Fruit fly (Drosophila melanogaster) whole organism, embryonic: ENCODE measurements around the gene H.
A peak's percentile ranks its signal among the peaks of the same experiment; 100 is the strongest.

Experiments
- Atf6 ChIP-seq: fragments of 200-800 bp; sonication (Bioruptor generic); IDR thresholded peaks from 2 replicates; pipeline ENCODE4 v1.3.6; 2022; ENCODE audit warnings: missing biosample characterization, missing genetic modification characterization
- CG10209 ChIP-seq: fragments of 200-800 bp; sonication (Bioruptor generic); optimal IDR thresholded peaks from 3 replicates; lab custom pipeline; 2017; ENCODE audit warnings: missing biosample characterization, mild to moderate bottlenecking, missing genetic modification characterization, missing genetic modification reagents
- CG1024 ChIP-seq: fragments of 200-800 bp; sonication (Bioruptor generic); IDR thresholded peaks from 2 replicates; pipeline ENCODE4 v1.3.6; 2022; ENCODE audit warnings: missing biosample characterization, missing genetic modification characterization
- CG10431 ChIP-seq: fragments of 200-800 bp; sonication (Bioruptor generic); optimal IDR thresholded peaks from 3 replicates; lab custom pipeline; 2018; ENCODE audit warnings: missing biosample characterization, mild to moderate bottlenecking, missing genetic modification characterization
- CG11560 ChIP-seq: fragments of 200-800 bp; sonication (Bioruptor generic); IDR thresholded peaks from 3 replicates; pipeline ENCODE4 v1.3.6; 2022; ENCODE audit warnings: missing biosample characterization, missing genetic modification characterization
- CG13287 ChIP-seq: fragments of 200-800 bp; sonication (Bioruptor generic); IDR thresholded peaks from 2 replicates; pipeline ENCODE4 v1.3.6; 2022; ENCODE audit warnings: missing biosample characterization, missing genetic modification characterization; ENCODE audit not compliant: partially characterized antibody
- CG13624 ChIP-seq: fragments of 200-800 bp; sonication (Bioruptor generic); optimal IDR thresholded peaks from 2 replicates; lab custom pipeline; 2016; ENCODE audit warnings: missing biosample characterization, missing genetic modification characterization
- CG14014 ChIP-seq: fragments of 200-800 bp; sonication (Bioruptor generic); IDR thresholded peaks from 2 replicates; pipeline ENCODE4 v1.3.6; 2022; ENCODE audit warnings: missing biosample characterization, missing genetic modification characterization
- CG14860 ChIP-seq: fragments of 200-800 bp; sonication (Bioruptor generic); IDR thresholded peaks from 3 replicates; pipeline ENCODE4 v1.3.6; 2022; ENCODE audit warnings: missing biosample characterization, missing genetic modification characterization; ENCODE audit not compliant: partially characterized antibody
- CG15601 ChIP-seq: fragments of 200-800 bp; sonication (Bioruptor generic); optimal IDR thresholded peaks from 3 replicates; lab custom pipeline; 2019; ENCODE audit warnings: missing biosample characterization, mild to moderate bottlenecking, missing genetic modification characterization, moderate library complexity
- CG17385 ChIP-seq: fragments of 200-800 bp; sonication (Bioruptor generic); optimal IDR thresholded peaks from 3 replicates; lab custom pipeline; 2018; ENCODE audit warnings: missing biosample characterization, mild to moderate bottlenecking, missing genetic modification characterization
- CG1792 ChIP-seq: fragments of 200-800 bp; sonication (Bioruptor generic); optimal IDR thresholded peaks from 2 replicates; lab custom pipeline; 2016; ENCODE audit warnings: missing biosample characterization, missing genetic modification characterization
- CG18262 ChIP-seq: fragments of 200-800 bp; optimal IDR thresholded peaks from 3 replicates; lab custom pipeline; 2019; ENCODE audit warnings: missing biosample characterization, mild to moderate bottlenecking, missing genetic modification characterization, moderate library complexity
- CG18599 ChIP-seq: fragments of 200-800 bp; sonication (Bioruptor generic); optimal IDR thresholded peaks from 3 replicates; lab custom pipeline; 2017; ENCODE audit warnings: missing biosample characterization, missing genetic modification characterization, mild to moderate bottlenecking, moderate library complexity, missing genetic modification reagents
- CG2202 ChIP-seq: fragments of 200-800 bp; sonication (Bioruptor generic); optimal IDR thresholded peaks from 2 replicates; lab custom pipeline; 2018; ENCODE audit warnings: missing biosample characterization, mild to moderate bottlenecking, missing genetic modification characterization
- CG31365 ChIP-seq: fragments of 200-800 bp; sonication (Bioruptor generic); optimal IDR thresholded peaks from 2 replicates; lab custom pipeline; 2018; ENCODE audit warnings: missing biosample characterization, mild to moderate bottlenecking, missing genetic modification characterization
- CG3838 ChIP-seq: fragments of 200-800 bp; sonication (Bioruptor generic); optimal IDR thresholded peaks from 3 replicates; lab custom pipeline; 2016; ENCODE audit warnings: missing biosample characterization, missing genetic modification characterization
- CG4617 ChIP-seq: fragments of 200-800 bp; sonication (Bioruptor generic); optimal IDR thresholded peaks from 3 replicates; lab custom pipeline; 2016; ENCODE audit warnings: missing biosample characterization, missing genetic modification characterization, borderline replicate concordance
- CG4854 ChIP-seq: fragments of 200-800 bp; sonication (Bioruptor generic); optimal IDR thresholded peaks from 2 replicates; lab custom pipeline; 2016; ENCODE audit warnings: missing biosample characterization, missing genetic modification characterization, inconsistent platforms
- CG6683 ChIP-seq: fragments of 200-800 bp; sonication (Bioruptor generic); optimal IDR thresholded peaks from 2 replicates; lab custom pipeline; 2017; ENCODE audit warnings: missing biosample characterization, mild to moderate bottlenecking, missing genetic modification characterization, missing genetic modification reagents
- CG7839 ChIP-seq: fragments of 200-800 bp; sonication (Bioruptor generic); optimal IDR thresholded peaks from 3 replicates; lab custom pipeline; 2018; ENCODE audit warnings: missing biosample characterization, mild to moderate bottlenecking, missing genetic modification characterization, moderate library complexity
- CG9609 ChIP-seq: fragments of 200-800 bp; sonication (Bioruptor generic); optimal IDR thresholded peaks from 3 replicates; lab custom pipeline; 2016; ENCODE audit warnings: missing biosample characterization, missing genetic modification characterization
- Chrac-16 ChIP-seq: fragments of 200-800 bp; sonication (Bioruptor generic); optimal IDR thresholded peaks from 3 replicates; lab custom pipeline; 2016; ENCODE audit warnings: missing biosample characterization, missing genetic modification characterization
- D19B ChIP-seq: fragments of 200-800 bp; sonication (Bioruptor generic); optimal IDR thresholded peaks from 2 replicates; lab custom pipeline; 2017; ENCODE audit warnings: missing biosample characterization, mild to moderate bottlenecking, missing genetic modification characterization
- Dfd ChIP-seq, 2 experiments: fragments of >200 bp; optimal IDR thresholded peaks; 2 replicates each; lab custom pipeline; 2017; ENCODE audit warnings: missing biosample characterization in 2 of 2, missing genetic modification characterization in 2 of 2
- Dip2 ChIP-seq: fragments of 200-800 bp; sonication (Bioruptor generic); IDR thresholded peaks from 2 replicates; pipeline ENCODE4 v1.3.6; 2022; ENCODE audit warnings: missing biosample characterization, missing genetic modification characterization
- Elba2 ChIP-seq: fragments of 200-800 bp; sonication (Bioruptor generic); optimal IDR thresholded peaks from 3 replicates; lab custom pipeline; 2016; ENCODE audit warnings: missing biosample characterization, missing genetic modification characterization
- HLH4C ChIP-seq: fragments of 200-800 bp; sonication (Bioruptor generic); IDR thresholded peaks from 3 replicates; pipeline ENCODE4 v1.3.6; 2022; ENCODE audit warnings: missing biosample characterization, missing genetic modification characterization; ENCODE audit not compliant: partially characterized antibody
- Hr78 ChIP-seq, 2 experiments: fragments of 200-800 bp in 1 of 2; fragments of >200 bp in 1 of 2; sonication (Bioruptor generic) in 1 of 2; optimal IDR thresholded peaks; 2 replicates each; lab custom pipeline; 2017 to 2019; ENCODE audit warnings: missing biosample characterization in 2 of 2, missing genetic modification characterization in 2 of 2, mild to moderate bottlenecking in 1 of 2, moderate library complexity in 1 of 2
- Lim3 ChIP-seq: fragments of 200-800 bp; sonication (Bioruptor generic); IDR thresholded peaks from 2 replicates; pipeline ENCODE4 v1.3.6; 2022; ENCODE audit warnings: missing biosample characterization, missing genetic modification characterization
- Lpt ChIP-seq: fragments of >200 bp; optimal IDR thresholded peaks from 2 replicates; lab custom pipeline; 2018; ENCODE audit warnings: missing biosample characterization, missing genetic modification characterization
- Mad ChIP-seq: fragments of 200-800 bp; sonication (Bioruptor generic); optimal IDR thresholded peaks from 2 replicates; lab custom pipeline; 2016; ENCODE audit warnings: missing biosample characterization, missing genetic modification characterization
- Opbp ChIP-seq: fragments of 200-800 bp; sonication (Bioruptor generic); IDR thresholded peaks from 3 replicates; pipeline ENCODE4 v1.3.6; 2022; ENCODE audit warnings: missing biosample characterization, missing genetic modification characterization; ENCODE audit not compliant: partially characterized antibody
- Pdp1 ChIP-seq, 2 experiments: fragments of 200-800 bp; sonication (Bioruptor generic); optimal IDR thresholded peaks; 3 replicates each; lab custom pipeline; 2016; ENCODE audit warnings: missing biosample characterization in 2 of 2, missing genetic modification characterization in 2 of 2, mild to moderate bottlenecking in 1 of 2, moderate library complexity in 1 of 2
- Side ChIP-seq: fragments of 200-800 bp; sonication (Bioruptor generic); optimal IDR thresholded peaks from 2 replicates; lab custom pipeline; 2016; ENCODE audit warnings: missing biosample characterization, missing genetic modification characterization
- YL-1 ChIP-seq: fragments of 200-800 bp; sonication (Bioruptor generic); optimal IDR thresholded peaks from 3 replicates; lab custom pipeline; 2017; ENCODE audit warnings: missing biosample characterization, mild to moderate bottlenecking, missing genetic modification characterization
- ap ChIP-seq: fragments of 200-800 bp; sonication (Bioruptor generic); IDR thresholded peaks from 2 replicates; pipeline ENCODE4 v1.3.6; 2022; ENCODE audit warnings: missing biosample characterization, missing genetic modification characterization
- ash1 ChIP-seq: fragments of 200-800 bp; sonication (Bioruptor generic); optimal IDR thresholded peaks from 2 replicates; lab custom pipeline; 2018; ENCODE audit warnings: missing biosample characterization, mild to moderate bottlenecking, missing genetic modification characterization
- cas ChIP-seq: fragments of 200-800 bp; sonication (Bioruptor generic); IDR thresholded peaks from 2 replicates; pipeline ENCODE4 v1.3.6; 2022; ENCODE audit warnings: missing biosample characterization, missing genetic modification characterization
- corto ChIP-seq: fragments of 200-800 bp; sonication (Bioruptor generic); optimal IDR thresholded peaks from 2 replicates; lab custom pipeline; 2016; ENCODE audit warnings: missing biosample characterization, mild to moderate bottlenecking, missing genetic modification characterization, moderate library complexity
- disco-r ChIP-seq: fragments of 200-800 bp; sonication (Bioruptor generic); optimal IDR thresholded peaks from 2 replicates; lab custom pipeline; 2016; ENCODE audit warnings: missing biosample characterization, missing genetic modification characterization
- emc ChIP-seq: fragments of 200-800 bp; sonication (Bioruptor generic); optimal IDR thresholded peaks from 2 replicates; lab custom pipeline; 2016; ENCODE audit warnings: missing biosample characterization, missing genetic modification characterization
- inv ChIP-seq: fragments of 200-800 bp; sonication (Bioruptor generic); IDR thresholded peaks from 2 replicates; pipeline ENCODE4 v1.3.6; 2022; ENCODE audit warnings: missing biosample characterization, missing genetic modification characterization; ENCODE audit not compliant: partially characterized antibody
- jigr1 ChIP-seq: fragments of 200-800 bp; sonication (Bioruptor generic); IDR thresholded peaks from 3 replicates; pipeline ENCODE4 v1.3.6; 2022; ENCODE audit warnings: missing biosample characterization, missing genetic modification characterization
- mam ChIP-seq: fragments of 200-800 bp; sonication (Bioruptor generic); optimal IDR thresholded peaks from 3 replicates; lab custom pipeline; 2016; ENCODE audit warnings: missing biosample characterization, missing genetic modification characterization
- psq ChIP-seq: fragments of 200-800 bp; sonication (Bioruptor generic); optimal IDR thresholded peaks from 2 replicates; lab custom pipeline; 2017; ENCODE audit warnings: missing biosample characterization, missing genetic modification characterization
- rib ChIP-seq: fragments of 200-800 bp; sonication (Bioruptor generic); IDR thresholded peaks from 2 replicates; pipeline ENCODE4 v1.3.6; 2022; ENCODE audit warnings: missing biosample characterization, missing genetic modification characterization
- sim ChIP-seq: fragments of 200-800 bp; sonication (Bioruptor generic); IDR thresholded peaks from 2 replicates; pipeline ENCODE4 v1.3.6; 2022; ENCODE audit warnings: missing biosample characterization, missing genetic modification characterization
- slbo ChIP-seq: fragments of 200-800 bp; sonication (Bioruptor generic); IDR thresholded peaks from 2 replicates; pipeline ENCODE4 v1.3.6; 2022; ENCODE audit warnings: missing biosample characterization, missing genetic modification characterization
- ssp ChIP-seq: fragments of 200-800 bp; sonication (Bioruptor generic); IDR thresholded peaks from 2 replicates; pipeline ENCODE4 v1.3.6; 2022; ENCODE audit warnings: missing biosample characterization, missing genetic modification characterization
- usp ChIP-seq: fragments of >200 bp; optimal IDR thresholded peaks from 2 replicates; lab custom pipeline; 2017; ENCODE audit warnings: missing biosample characterization, missing genetic modification characterization

Gene H

DNA sequence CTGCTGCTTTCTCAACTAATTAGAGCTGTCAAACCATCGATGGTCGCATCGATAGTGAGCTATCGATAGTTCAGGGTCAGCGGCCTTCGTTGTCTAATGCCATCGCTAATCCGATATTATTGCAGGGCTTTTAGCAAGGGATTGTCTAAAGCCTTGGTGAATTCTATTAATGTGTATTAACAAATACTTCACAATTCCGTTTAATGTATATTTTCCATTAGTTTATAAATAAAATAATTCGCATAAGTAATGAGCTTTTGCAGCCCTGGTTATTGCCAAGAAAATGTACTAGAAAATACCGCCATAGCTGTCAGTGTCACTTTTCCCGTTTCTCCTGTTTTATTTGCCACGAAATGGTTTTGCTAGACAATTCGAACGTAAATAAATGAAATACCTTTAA lies 41.9 kb upstream of the H start, which contains the start of the genes EloB and Srp14 (continued):
- TF ChIP-seq CG9609 (GFP tag; lab: Kevin White, UChicago) (peak; percentile 69), Hr78 (GFP tag; optimal IDR thresholded peaks at IDR 0.05; lab: Kevin White, UChicago) (peak in 1 of 2 experiments; percentile 87), Lpt (GFP tag; lab: Kevin White, UChicago) (no peak), jigr1 (GFP tag; lab: Robert Waterston, UW) (no peak), CG2202 (tag; lab: Kevin White, UChicago) (peak; percentile 67), CG10209 (GFP tag; lab: Kevin White, UChicago) (peak; percentile 69), Dip2 (GFP tag; lab: Robert Waterston, UW) (no peak), CG4854 (GFP tag; lab: Kevin White, UChicago) (peak; percentile 67), CG14014 (GFP tag; lab: Robert Waterston, UW) (peak; percentile 79), CG15601 (tag; lab: Kevin White, UChicago) (peak; percentile 84), CG14860 (GFP tag; lab: Robert Waterston, UW) (peak; percentile 93), emc (GFP tag; lab: Kevin White, UChicago) (peak; percentile 48), D19B (no peak), disco-r (GFP tag; lab: Kevin White, UChicago) (peak; percentile 17), CG18599 (GFP tag; lab: Kevin White, UChicago) (no peak), Dfd (GFP tag; optimal IDR thresholded peaks at IDR 0.05; lab: Kevin White, UChicago) (no peak), psq (GFP tag; lab: Kevin White, UChicago) (no peak), cas (GFP tag; lab: Robert Waterston, UW) (peak; percentile 55; the same call in 1 of the 2 replicates), CG13624 (GFP tag; lab: Kevin White, UChicago) (peak; percentile 84), Mad (GFP tag; lab: Kevin White, UChicago) (peak; percentile 88), sim (GFP tag; lab: Robert Waterston, UW) (no peak), slbo (peak; percentile 89), Opbp (GFP tag; lab: Robert Waterston, UW) (peak; percentile 97), CG31365 (tag; lab: Kevin White, UChicago) (peak; percentile 42), ash1 (GFP tag; lab: Kevin White, UChicago) (no peak), Pdp1 (GFP tag; optimal IDR thresholded peaks at IDR 0.05; lab: Kevin White, UChicago) (peak; percentile 77 to 81), usp (no peak), HLH4C (GFP tag; lab: Robert Waterston, UW) (peak; percentile 92), CG18262 (tag; lab: Kevin White, UChicago) (peak; percentile 77), CG1024 (GFP tag; lab: Robert Waterston, UW) (peak; percentile 75), Lim3 (GFP tag; lab: Robert Waterston, UW) (no peak), CG4617 (GFP tag; lab: Kevin White, UChicago) (peak; percentile 95), CG6683 (GFP tag; lab: Kevin White, UChicago) (peak; percentile 45), YL-1 (GFP tag; lab: Kevin White, UChicago) (peak; percentile 95), CG1792 (GFP tag; lab: Kevin White, UChicago) (peak; percentile 65), ssp (GFP tag; lab: Robert Waterston, UW) (peak; percentile 54), CG13287 (GFP tag; lab: Robert Waterston, UW) (peak; percentile 98), corto (GFP tag; lab: Kevin White, UChicago) (no peak), CG11560 (tag; lab: Robert Waterston, UW) (peak; percentile 51; the same call in 1 of the 3 replicates), Chrac-16 (GFP tag; lab: Kevin White, UChicago) (peak; percentile 84), ap (GFP tag; lab: Robert Waterston, UW) (0 out of 2 replicates have a peak, but pooled peaks have one; percentile 33), CG7839 (tag; lab: Kevin White, UChicago) (peak; percentile 77), inv (GFP tag; lab: Robert Waterston, UW) (peak; percentile 97), CG10431 (no peak), Side (GFP tag; lab: Kevin White, UChicago) (peak; percentile 53), mam (peak; percentile 86), CG17385 (GFP tag; lab: Kevin White, UChicago) (peak; percentile 73), rib (GFP tag; lab: Robert Waterston, UW) (peak; percentile 71; the same call in 1 of the 2 replicates), Elba2 (GFP tag; lab: Kevin White, UChicago) (peak; percentile 71), CG3838 (GFP tag; lab: Kevin White, UChicago) (peak; percentile 68), Atf6 (GFP tag; lab: Robert Waterston, UW) (peak; percentile 77; the same call in 1 of the 2 replicates)
